Worm (Caenorhabditis elegans): Measurements from ENCODE around the gene trr-1.

The trr-1 gene

DNA sequence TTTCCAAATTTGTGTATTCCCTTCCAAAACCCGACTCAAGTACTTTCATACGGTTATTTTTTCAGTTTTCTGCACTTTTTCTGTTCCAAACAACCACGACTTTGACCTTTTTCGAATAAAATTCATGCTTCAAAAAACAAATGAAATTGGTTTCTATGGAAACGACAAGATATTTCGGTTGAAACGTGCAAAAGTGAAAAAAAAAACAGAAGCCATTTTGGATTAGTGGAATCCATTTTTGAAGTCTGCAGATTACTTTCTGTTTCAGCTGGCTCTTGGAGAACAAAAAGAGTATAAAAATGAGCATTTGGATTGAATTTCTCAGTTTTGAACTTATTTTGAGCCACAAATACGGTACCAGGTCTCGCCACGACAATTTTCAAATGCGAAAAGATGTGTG lies 46.4 kb upstream of the trr-1 start:
- TF ChIP-seq dve-1 (tag; optimal IDR thresholded peaks at IDR 0.05) (no peak), ztf-16 (tag; optimal IDR thresholded peaks at IDR 0.05) (no peak), ceh-14 (tag; optimal IDR thresholded peaks at IDR 0.05) (no peak), ceh-45 (GFP tag; IDR thresholded peaks at IDR 0.05) (no peak), mec-3 (tag; optimal IDR thresholded peaks at IDR 0.05; ENCODE audit: borderline replicate concordance) (no peak), pqm-1 (tag; optimal IDR thresholded peaks at IDR 0.05) (no peak), fax-1 (tag; optimal IDR thresholded peaks at IDR 0.05) (no peak), ceh-48 (tag; optimal IDR thresholded peaks at IDR 0.05) (no peak), pat-9 (tag; optimal IDR thresholded peaks at IDR 0.05) (no peak)

DNA sequence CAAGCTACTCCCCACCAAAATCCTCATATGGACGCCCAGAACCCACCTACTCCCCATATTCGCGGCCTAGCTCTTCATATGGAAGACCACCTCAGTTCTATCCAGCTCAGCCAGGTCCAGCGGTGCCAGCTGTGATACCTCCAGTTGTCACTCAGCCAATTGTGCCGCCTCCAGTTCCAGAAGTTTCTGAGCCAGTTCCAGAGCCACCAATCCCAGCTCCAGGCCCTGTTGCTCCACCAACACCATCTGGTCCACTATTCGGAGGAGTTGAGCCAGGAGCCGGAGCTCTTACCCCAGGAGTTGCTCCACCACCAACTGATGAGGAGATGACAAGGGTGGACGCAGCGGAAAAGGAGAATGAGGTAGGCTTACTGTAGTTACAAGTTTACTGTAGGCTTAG lies 45.9 kb upstream of the trr-1 start:
- TF ChIP-seq ceh-31 (tag; optimal IDR thresholded peaks at IDR 0.05) (no peak), C08G9.2 (tag; optimal IDR thresholded peaks at IDR 0.05) (no peak), ceh-9 (tag; optimal IDR thresholded peaks at IDR 0.05) (no peak), ceh-22 (tag; optimal IDR thresholded peaks at IDR 0.05) (no peak), ceh-34 (tag; optimal IDR thresholded peaks at IDR 0.05) (no peak), ets-4 (tag; optimal IDR thresholded peaks at IDR 0.05) (no peak), Y22D7AL.16 (tag; optimal IDR thresholded peaks at IDR 0.05) (no peak), mec-3 (tag; optimal IDR thresholded peaks at IDR 0.05; ENCODE audit: borderline replicate concordance) (no peak), F13H6.1 (tag; optimal IDR thresholded peaks at IDR 0.05) (no peak), ceh-45 (GFP tag; IDR thresholded peaks at IDR 0.05) (no peak), elt-4 (tag; optimal IDR thresholded peaks at IDR 0.05) (no peak), pqm-1 (tag; optimal IDR thresholded peaks at IDR 0.05) (no peak), ceh-2 (tag; optimal IDR thresholded peaks at IDR 0.05) (no peak), ceh-24 (tag; optimal IDR thresholded peaks at IDR 0.05) (no peak), nfya-1 (tag; optimal IDR thresholded peaks at IDR 0.05) (no peak), hlh-8 (tag; optimal IDR thresholded peaks at IDR 0.05) (no peak), unc-55 (GFP tag; optimal IDR thresholded peaks at IDR 0.05) (no peak), npax-4 (tag; optimal IDR thresholded peaks at IDR 0.05) (no peak)

DNA sequence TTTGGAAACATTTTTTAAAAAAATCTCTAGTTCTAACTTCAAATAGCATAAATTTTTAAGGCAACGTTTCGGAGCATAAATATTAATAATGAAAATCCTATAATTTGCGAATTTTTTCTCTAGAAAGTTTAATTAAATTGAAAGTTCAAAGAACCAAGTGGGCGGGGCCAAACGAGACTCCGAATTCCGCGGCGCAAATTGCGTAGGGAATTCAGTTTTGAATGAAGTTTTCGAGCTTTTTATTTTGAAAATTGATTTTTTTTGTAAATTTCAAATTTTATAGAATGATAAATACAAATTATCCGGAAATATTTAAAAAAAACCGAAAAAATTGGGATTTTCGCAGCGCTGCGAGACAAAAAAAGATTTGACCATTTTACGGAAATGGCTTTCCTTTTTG lies 45.1 kb upstream of the trr-1 start:
- TF ChIP-seq dmd-4 (tag; optimal IDR thresholded peaks at IDR 0.05; ENCODE audit: borderline replicate concordance) (no peak), pat-9 (tag; optimal IDR thresholded peaks at IDR 0.05) (no peak), che-1 (tag; optimal IDR thresholded peaks at IDR 0.05) (no peak), ceh-19 (GFP tag; optimal IDR thresholded peaks at IDR 0.05) (no peak), ama-1 (optimal IDR thresholded peaks at IDR 0.05) (no peak), ceh-18 (tag; optimal IDR thresholded peaks at IDR 0.05) (no peak), unc-86 (tag; optimal IDR thresholded peaks at IDR 0.05) (no peak), ceh-9 (tag; optimal IDR thresholded peaks at IDR 0.05) (no peak), hlh-6 (tag; optimal IDR thresholded peaks at IDR 0.05) (no peak), unc-3 (GFP tag; conservative IDR thresholded peaks at IDR 0.05) (no peak), unc-3 (tag; optimal IDR thresholded peaks at IDR 0.05) (no peak), nhr-11 (tag; optimal IDR thresholded peaks at IDR 0.05) (no peak), dve-1 (tag; optimal IDR thresholded peaks at IDR 0.05) (no peak), pqm-1 (tag; optimal IDR thresholded peaks at IDR 0.05) (no peak), ets-4 (tag; optimal IDR thresholded peaks at IDR 0.05) (no peak), tbx-7 (tag; optimal IDR thresholded peaks at IDR 0.05) (no peak), gmeb-2 (tag; optimal IDR thresholded peaks at IDR 0.05) (no peak), pros-1 (tag; optimal IDR thresholded peaks at IDR 0.05) (no peak)

DNA sequence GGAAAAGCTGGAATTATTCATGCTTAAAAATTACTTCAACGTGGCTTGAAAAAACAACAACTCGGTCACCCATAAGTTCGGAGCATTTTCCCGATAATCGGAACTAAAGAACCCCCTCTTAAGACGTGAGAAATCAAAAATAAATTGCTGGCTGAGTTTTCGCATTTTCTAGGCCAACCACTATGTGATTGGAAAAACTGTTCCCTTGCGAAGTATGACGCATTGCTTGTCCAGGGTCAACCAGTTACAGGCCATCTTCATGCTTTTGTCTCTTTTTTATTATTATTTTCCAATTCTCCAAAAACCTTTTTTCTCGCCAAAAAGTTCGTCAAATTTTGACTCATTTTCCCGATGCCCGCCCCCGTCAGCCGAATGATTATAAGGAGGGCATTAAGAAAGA lies 44.4 kb upstream of the trr-1 start, which contains the start of gene F13D12.3:
Gene F13D12.3, plus strand, starts transcription at position 301 of the 400 bp plus-strand sequence.
- no peak for TF ChIP-seq ceh-30 (tag; optimal IDR thresholded peaks at IDR 0.05)
- no peak for TF ChIP-seq hlh-13 (GFP tag; optimal IDR thresholded peaks at IDR 0.05)
- TF ChIP-seq tbx-7 (tag; optimal IDR thresholded peaks at IDR 0.05) = no peak
- no peak for TF ChIP-seq ceh-31 (tag; optimal IDR thresholded peaks at IDR 0.05)
- no peak for TF ChIP-seq K09A11.1 (tag; optimal IDR thresholded peaks at IDR 0.05; ENCODE audit: insufficient read depth)
- no peak for TF ChIP-seq hlh-15 (tag; optimal IDR thresholded peaks at IDR 0.05)
- no peak for TF ChIP-seq ceh-19 (GFP tag; optimal IDR thresholded peaks at IDR 0.05)
- TF ChIP-seq ceh-48 (tag; optimal IDR thresholded peaks at IDR 0.05) = no peak
- no peak for TF ChIP-seq eyg-1 (tag; optimal IDR thresholded peaks at IDR 0.05)
- no peak for TF ChIP-seq ref-2 (tag; optimal IDR thresholded peaks at IDR 0.05)
- TF ChIP-seq unc-86 (tag; optimal IDR thresholded peaks at IDR 0.05) = no peak
- no peak for TF ChIP-seq ceh-18 (tag; optimal IDR thresholded peaks at IDR 0.05)
- no peak for TF ChIP-seq madf-2 (tag; optimal IDR thresholded peaks at IDR 0.05)

All from whole organism, late embryonic.